Fruit fly (Drosophila melanogaster) whole organism, wandering third instar larva: Measurements from ENCODE around the gene CG3529.

Source experiments
- Abd-B ChIP-seq: fragments of >200 bp; optimal IDR thresholded peaks from 2 replicates; lab custom pipeline; 2017; ENCODE audit warnings: missing biosample characterization, missing genetic modification characterization
- CG9705 ChIP-seq: fragments of 200-800 bp; sonication (Bioruptor generic); optimal IDR thresholded peaks from 2 replicates; lab custom pipeline; 2018; ENCODE audit warnings: missing biosample characterization, mild to moderate bottlenecking, missing genetic modification characterization
- CrebA ChIP-seq: fragments of 200-800 bp; sonication (Bioruptor generic); optimal IDR thresholded peaks from 2 replicates; lab custom pipeline; 2016; ENCODE audit warnings: missing biosample characterization, mild to moderate bottlenecking, missing genetic modification characterization, borderline replicate concordance
- Dfd ChIP-seq: fragments of >200 bp; optimal IDR thresholded peaks from 2 replicates; lab custom pipeline; 2017; ENCODE audit warnings: missing biosample characterization, missing genetic modification characterization
- Dif ChIP-seq: fragments of 200-275, 200-300 bp; sonication (Bioruptor generic); optimal IDR thresholded peaks from 2 replicates; lab custom pipeline; 2018; ENCODE audit warnings: missing biosample characterization, missing genetic modification characterization; ENCODE audit not compliant: partially characterized antibody
- GATAd ChIP-seq: sonication (Bioruptor generic); optimal IDR thresholded peaks from 2 replicates; lab custom pipeline; 2016; ENCODE audit warnings: missing biosample characterization, missing genetic modification characterization
- HLH106 ChIP-seq: fragments of 200-800 bp; optimal IDR thresholded peaks from 3 replicates; lab custom pipeline; 2019; ENCODE audit warnings: missing biosample characterization, mild to moderate bottlenecking, missing genetic modification characterization, moderate library complexity
- Hnf4 ChIP-seq: fragments of 200-800 bp; sonication (Bioruptor generic); optimal IDR thresholded peaks from 2 replicates; lab custom pipeline; 2016; ENCODE audit warnings: missing biosample characterization, mild to moderate bottlenecking, missing genetic modification characterization
- Hr78 ChIP-seq: fragments of >200 bp; optimal IDR thresholded peaks from 2 replicates; lab custom pipeline; 2017; ENCODE audit warnings: missing biosample characterization, missing genetic modification characterization
- Hr83 ChIP-seq: fragments of 200-300 bp; sonication (Bioruptor generic); optimal IDR thresholded peaks from 2 replicates; lab custom pipeline; 2016; ENCODE audit warnings: missing biosample characterization, mild to moderate bottlenecking, missing genetic modification characterization, moderate library complexity; ENCODE audit not compliant: poor library complexity, severe bottlenecking
- Jra ChIP-seq: sonication (Bioruptor generic); optimal IDR thresholded peaks from 2 replicates; lab custom pipeline; 2016; ENCODE audit warnings: missing biosample characterization, missing genetic modification characterization
- Mio ChIP-seq: sonication (Bioruptor generic); optimal IDR thresholded peaks from 2 replicates; lab custom pipeline; 2016; ENCODE audit warnings: missing biosample characterization, missing genetic modification characterization
- N ChIP-seq: fragments of >200 bp; optimal IDR thresholded peaks from 2 replicates; lab custom pipeline; 2018; ENCODE audit warnings: missing biosample characterization, missing external identifiers, missing genetic modification characterization
- OdsH ChIP-seq: fragments of 200-800 bp; sonication (Bioruptor generic); optimal IDR thresholded peaks from 2 replicates; lab custom pipeline; 2016; ENCODE audit warnings: missing biosample characterization, mild to moderate bottlenecking, missing genetic modification characterization
- Rel ChIP-seq, 2 experiments: fragments of 200-800 bp; sonication (Bioruptor generic) in 1 of 2; optimal IDR thresholded peaks; 2 replicates in 1 of 2; 3 replicates in 1 of 2; lab custom pipeline; 2016 to 2019; ENCODE audit warnings: mild to moderate bottlenecking in 2 of 2, missing biosample characterization in 2 of 2, missing genetic modification characterization in 2 of 2, moderate library complexity in 1 of 2
- Sp1 ChIP-seq: fragments of 200-800 bp; sonication (Bioruptor generic); optimal IDR thresholded peaks from 3 replicates; lab custom pipeline; 2019; ENCODE audit warnings: missing biosample characterization, mild to moderate bottlenecking, missing genetic modification characterization, moderate library complexity
- Vsx2 ChIP-seq: fragments of 200-300, 225-300 bp; sonication (Bioruptor generic); optimal IDR thresholded peaks from 2 replicates; lab custom pipeline; 2018; ENCODE audit warnings: missing biosample characterization, missing genetic modification characterization; ENCODE audit not compliant: partially characterized antibody
- br ChIP-seq: fragments of 200-800 bp; sonication (Bioruptor generic); optimal IDR thresholded peaks from 2 replicates; lab custom pipeline; 2016; ENCODE audit warnings: missing biosample characterization, missing genetic modification characterization
- brk ChIP-seq: fragments of 200-800 bp; sonication (Bioruptor generic); optimal IDR thresholded peaks from 2 replicates; lab custom pipeline; 2016; ENCODE audit warnings: missing biosample characterization, mild to moderate bottlenecking, missing genetic modification characterization
- dl ChIP-seq, 2 experiments: fragments of 175-275, 200-275 bp in 1 of 2; fragments of 200-275 bp in 1 of 2; sonication (Bioruptor generic); optimal IDR thresholded peaks; lab custom pipeline; 2018; ENCODE audit warnings: mild to moderate bottlenecking in 2 of 2, missing biosample characterization in 2 of 2, missing genetic modification characterization in 2 of 2, moderate library complexity in 2 of 2; ENCODE audit not compliant: partially characterized antibody in 2 of 2, insufficient read depth in 1 of 2
- dmrt93B ChIP-seq: fragments of 200-800 bp; sonication (Bioruptor generic); optimal IDR thresholded peaks from 2 replicates; lab custom pipeline; 2018; ENCODE audit warnings: missing biosample characterization, mild to moderate bottlenecking, missing genetic modification characterization
- dsf ChIP-seq: sonication (Bioruptor generic); optimal IDR thresholded peaks from 2 replicates; lab custom pipeline; 2016; ENCODE audit warnings: missing biosample characterization, missing genetic modification characterization, borderline replicate concordance
- ey ChIP-seq: fragments of 200-800 bp; sonication (Bioruptor generic); optimal IDR thresholded peaks from 2 replicates; lab custom pipeline; 2016; ENCODE audit warnings: missing biosample characterization, missing genetic modification characterization
- foxo ChIP-seq, 2 experiments: fragments of 200-800 bp; sonication (Bioruptor generic); optimal IDR thresholded peaks; 2 replicates in 1 of 2; 3 replicates in 1 of 2; lab custom pipeline; 2016 to 2017; ENCODE audit warnings: missing biosample characterization in 2 of 2, missing genetic modification characterization in 2 of 2
- fru ChIP-seq: fragments of 200-800 bp; sonication (Bioruptor generic); optimal IDR thresholded peaks from 3 replicates; lab custom pipeline; 2016; ENCODE audit warnings: missing biosample characterization, mild to moderate bottlenecking, missing genetic modification characterization
- h ChIP-seq: fragments of 200-800 bp; sonication (Bioruptor generic); optimal IDR thresholded peaks from 3 replicates; lab custom pipeline; 2016; ENCODE audit warnings: missing biosample characterization, mild to moderate bottlenecking, missing genetic modification characterization
- jim ChIP-seq: fragments of 175-275, 200-325 bp; sonication (Bioruptor generic); optimal IDR thresholded peaks from 2 replicates; lab custom pipeline; 2016; ENCODE audit warnings: missing biosample characterization, mild to moderate bottlenecking, missing genetic modification characterization
- pan ChIP-seq: fragments of >200 bp; optimal IDR thresholded peaks from 2 replicates; lab custom pipeline; 2017
- rgr ChIP-seq: fragments of 200-800 bp; sonication (Bioruptor generic); optimal IDR thresholded peaks from 3 replicates; lab custom pipeline; 2016; ENCODE audit warnings: missing biosample characterization, mild to moderate bottlenecking, missing genetic modification characterization
- sv ChIP-seq: fragments of 200-800 bp; sonication (Bioruptor generic); optimal IDR thresholded peaks from 3 replicates; lab custom pipeline; 2016; ENCODE audit warnings: missing biosample characterization, missing genetic modification characterization
- tai ChIP-seq: sonication (Bioruptor generic); optimal IDR thresholded peaks from 2 replicates; lab custom pipeline; 2016; ENCODE audit warnings: missing biosample characterization, missing genetic modification characterization
- woc ChIP-seq: sonication (Bioruptor generic); optimal IDR thresholded peaks from 2 replicates; lab custom pipeline; 2016; ENCODE audit warnings: missing biosample characterization, mild to moderate bottlenecking, missing genetic modification characterization

Gene CG3529

DNA sequence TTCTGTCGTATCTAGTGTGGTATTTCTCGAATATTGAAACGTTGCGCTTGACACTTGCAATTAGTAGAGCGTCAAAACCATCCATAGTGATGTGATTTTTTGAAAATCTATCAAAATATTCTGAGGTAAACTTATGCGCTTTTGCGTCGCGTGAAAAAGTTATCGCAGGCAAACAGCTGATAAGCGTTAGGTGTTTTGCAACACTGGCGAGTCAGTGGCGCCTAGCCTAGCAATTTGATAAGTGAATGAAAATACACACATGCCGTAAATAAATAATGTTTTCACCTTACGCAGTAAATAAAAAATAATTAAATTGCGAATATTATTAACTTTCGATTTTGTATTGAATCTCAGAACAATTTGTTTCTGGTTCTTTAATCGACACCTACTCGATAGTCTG, 11.3 kb upstream of the CG3529 start, which contains the start of gene CG42526 (continued):
- TF ChIP-seq brk (no peak), woc (GFP tag; lab: Kevin White, UChicago) (no peak), Mio (no peak), pan (lab: Kevin White, UChicago) (no peak), GATAd (GFP tag; lab: Kevin White, UChicago) (no peak), ey (GFP tag; lab: Kevin White, UChicago) (peak; percentile 65)

DNA sequence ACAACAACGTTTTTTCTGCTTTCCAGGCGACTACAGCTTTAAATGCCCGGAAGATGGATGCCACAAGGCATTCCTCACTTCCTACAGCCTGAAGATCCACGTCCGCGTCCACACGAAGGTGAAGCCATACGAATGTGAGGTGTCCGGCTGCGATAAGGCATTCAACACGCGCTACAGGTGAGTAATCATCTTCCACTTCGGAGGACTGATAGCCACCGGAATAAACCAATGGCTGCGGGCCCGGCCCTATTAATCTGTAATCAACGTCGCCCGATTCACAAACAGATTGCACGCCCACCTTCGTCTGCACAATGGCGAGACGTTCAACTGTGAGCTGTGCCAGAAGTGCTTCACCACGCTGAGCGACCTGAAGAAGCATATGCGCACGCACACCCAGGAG, 10.8 kb upstream of the CG3529 start:
- TF ChIP-seq Abd-B (GFP tag; lab: Kevin White, UChicago) (no peak), sv (GFP tag; lab: Kevin White, UChicago) (no peak), Hnf4 (no peak), fru (GFP tag; lab: Kevin White, UChicago) (no peak), Vsx2 (GFP tag; lab: Kevin White, UChicago) (no peak), dmrt93B (GFP tag; lab: Kevin White, UChicago) (no peak), CG9705 (GFP tag; lab: Kevin White, UChicago) (no peak), Rel (GFP tag; optimal IDR thresholded peaks at IDR 0.05; lab: Kevin White, UChicago) (no peak), Rel (tag; optimal IDR thresholded peaks at IDR 0.05; lab: Kevin White, UChicago) (peak; percentile 73), h (GFP tag; lab: Kevin White, UChicago) (peak; percentile 4), br (GFP tag; lab: Kevin White, UChicago) (no peak), Hr78 (no peak), N (GFP tag; lab: Kevin White, UChicago) (no peak)

DNA sequence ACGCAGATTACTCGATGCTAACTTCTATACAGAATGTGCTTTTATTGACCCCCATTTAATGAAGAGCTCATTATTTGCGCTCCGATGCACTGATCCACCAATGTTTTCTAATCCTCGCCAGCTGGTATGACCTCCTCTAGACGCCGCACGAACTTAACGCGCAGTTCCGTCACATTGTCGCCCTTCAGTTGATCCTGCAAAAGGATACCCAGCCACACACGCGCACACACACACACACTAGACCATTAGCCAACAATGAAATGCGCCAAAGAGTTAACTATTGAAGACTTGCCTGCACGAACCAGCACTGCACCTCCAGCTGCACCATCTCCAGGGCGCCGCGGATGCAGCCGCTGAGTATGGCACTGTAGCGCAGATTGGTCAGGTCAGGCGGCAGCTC, 7.8 kb upstream of the CG3529 start:
- no peak for TF ChIP-seq dl (GFP tag; optimal IDR thresholded peaks at IDR 0.05; lab: Kevin White, UChicago; ENCODE audit: insufficient read depth in 1 of 2, partially characterized antibody in 2 of 2)
- TF ChIP-seq OdsH (GFP tag; lab: Kevin White, UChicago), result no peak
- TF ChIP-seq Dfd, result peak; percentile 78
- TF ChIP-seq h (GFP tag; lab: Kevin White, UChicago), result no peak
- no peak for TF ChIP-seq sv (GFP tag; lab: Kevin White, UChicago)
- no peak for TF ChIP-seq GATAd (GFP tag; lab: Kevin White, UChicago)
- no peak for TF ChIP-seq rgr (GFP tag; lab: Kevin White, UChicago)
- TF ChIP-seq Dif (GFP tag; lab: Kevin White, UChicago), result no peak

dm6 chr3L:9441907-9442479, 4.7 kb upstream of the CG3529 start, which contains the start of the genes Bet3 and Nf-YA:
Gene Bet3 (minus strand): TSS chr3L:9442267.
Gene Nf-YA (minus strand): TSS chr3L:9442267.
- peak; percentile 64 for TF ChIP-seq Jra
- peak; percentile 36 for TF ChIP-seq Sp1 (GFP tag; lab: Kevin White, UChicago)
- TF ChIP-seq Hnf4, result peak; percentile 34
- no peak for TF ChIP-seq tai (GFP tag; lab: Kevin White, UChicago)
- peak in 1 of 2 experiments; percentile 56 for TF ChIP-seq foxo (GFP tag; optimal IDR thresholded peaks at IDR 0.05; lab: Kevin White, UChicago)
- TF ChIP-seq Abd-B (GFP tag; lab: Kevin White, UChicago), result no peak
- TF ChIP-seq h (GFP tag; lab: Kevin White, UChicago), result peak; percentile 9
- peak; percentile 80 for TF ChIP-seq Hr83
- no peak for TF ChIP-seq Hr78
- TF ChIP-seq CrebA, result no peak
- TF ChIP-seq GATAd (GFP tag; lab: Kevin White, UChicago), result no peak
- no peak for TF ChIP-seq jim (GFP tag; lab: Kevin White, UChicago)
- TF ChIP-seq sv (GFP tag; lab: Kevin White, UChicago), result no peak
- peak; percentile 58 for TF ChIP-seq rgr (GFP tag; lab: Kevin White, UChicago)
- TF ChIP-seq Rel (GFP tag; optimal IDR thresholded peaks at IDR 0.05; lab: Kevin White, UChicago), result no peak
- peak; percentile 52 for TF ChIP-seq Rel (tag; optimal IDR thresholded peaks at IDR 0.05; lab: Kevin White, UChicago)
- peak; percentile 3 for TF ChIP-seq dsf (GFP tag; lab: Kevin White, UChicago)
- TF ChIP-seq woc (GFP tag; lab: Kevin White, UChicago), result peak; percentile 41
- no peak for TF ChIP-seq dl (GFP tag; optimal IDR thresholded peaks at IDR 0.05; lab: Kevin White, UChicago; ENCODE audit: insufficient read depth in 1 of 2, partially characterized antibody in 2 of 2)
- peak; percentile 39 for TF ChIP-seq HLH106 (tag; lab: Kevin White, UChicago)
